Fruit fly (Drosophila melanogaster): Measurements from ENCODE around the gene CG45012.

dm6 chr2L:11823470-11824162 lies 10.8 kb upstream of the CG45012 start:
- no peak for TF ChIP-seq fd96Ca (GFP tag; IDR thresholded peaks at IDR 0.05)
- TF ChIP-seq Pif1A (GFP tag; optimal IDR thresholded peaks at IDR 0.05): no peak
- TF ChIP-seq CG12605 (GFP tag; IDR thresholded peaks at IDR 0.05): no peak
- TF ChIP-seq CG34367 (tag; optimal IDR thresholded peaks at IDR 0.05): no peak
- no peak for TF ChIP-seq CG14655 (GFP tag; optimal IDR thresholded peaks at IDR 0.05)
- no peak for TF ChIP-seq gl (tag; optimal IDR thresholded peaks at IDR 0.05)
- no peak for TF ChIP-seq Snoo (tag; optimal IDR thresholded peaks at IDR 0.05)
